Worm (Caenorhabditis elegans): Measurements from ENCODE around the gene K03B4.8.

K03B4.8 gene

DNA sequence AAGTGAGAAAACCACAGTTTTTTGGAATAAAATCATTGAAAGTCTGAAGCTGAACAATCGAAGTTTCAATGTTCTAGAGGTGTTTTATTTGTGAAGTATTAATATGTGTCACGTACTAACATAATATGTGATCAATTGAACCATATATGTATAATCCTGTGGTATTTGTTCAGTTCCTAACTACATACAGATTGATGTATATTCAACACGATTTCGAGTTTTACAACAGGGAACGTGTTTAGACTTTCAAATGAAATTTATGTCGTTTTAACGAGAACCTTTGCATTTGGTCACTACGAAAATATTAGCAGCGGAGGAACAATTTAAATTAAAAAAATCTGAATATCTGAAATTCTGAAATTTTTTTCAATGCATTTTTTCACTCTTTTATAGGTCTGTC lies at the start of gene K03B4.8:
TSS of gene K03B4.8 (minus strand) at position 101 of the 400 bp plus-strand sequence.
- no peak for TF ChIP-seq mab-5 (tag; optimal IDR thresholded peaks at IDR 0.05)
- TF ChIP-seq lin-39 (tag; optimal IDR thresholded peaks at IDR 0.05): no peak
- TF ChIP-seq gmeb-1 (tag; optimal IDR thresholded peaks at IDR 0.05): no peak
- no peak for TF ChIP-seq lin-11 (tag; optimal IDR thresholded peaks at IDR 0.05)
- no peak for TF ChIP-seq nhr-129 (tag; optimal IDR thresholded peaks at IDR 0.05)
- TF ChIP-seq nhr-25 (tag; optimal IDR thresholded peaks at IDR 0.05): no peak
- no peak for TF ChIP-seq egl-27 (tag; optimal IDR thresholded peaks at IDR 0.05)
- no peak for TF ChIP-seq unc-62 (GFP tag; optimal IDR thresholded peaks at IDR 0.05)

ce11 chrV:4722314-4722713 lies 47.9 kb upstream of the K03B4.8 start, which contains the start of gene F39G3.5:
Gene F39G3.5, plus strand, starts transcription at chrV:4722614.
- TF ChIP-seq ZK546.5 (tag; optimal IDR thresholded peaks at IDR 0.05) (no peak), alr-1 (tag; optimal IDR thresholded peaks at IDR 0.05) (no peak), ama-1 (optimal IDR thresholded peaks at IDR 0.05) (no peak), lin-39 (tag; optimal IDR thresholded peaks at IDR 0.05) (no peak)

DNA sequence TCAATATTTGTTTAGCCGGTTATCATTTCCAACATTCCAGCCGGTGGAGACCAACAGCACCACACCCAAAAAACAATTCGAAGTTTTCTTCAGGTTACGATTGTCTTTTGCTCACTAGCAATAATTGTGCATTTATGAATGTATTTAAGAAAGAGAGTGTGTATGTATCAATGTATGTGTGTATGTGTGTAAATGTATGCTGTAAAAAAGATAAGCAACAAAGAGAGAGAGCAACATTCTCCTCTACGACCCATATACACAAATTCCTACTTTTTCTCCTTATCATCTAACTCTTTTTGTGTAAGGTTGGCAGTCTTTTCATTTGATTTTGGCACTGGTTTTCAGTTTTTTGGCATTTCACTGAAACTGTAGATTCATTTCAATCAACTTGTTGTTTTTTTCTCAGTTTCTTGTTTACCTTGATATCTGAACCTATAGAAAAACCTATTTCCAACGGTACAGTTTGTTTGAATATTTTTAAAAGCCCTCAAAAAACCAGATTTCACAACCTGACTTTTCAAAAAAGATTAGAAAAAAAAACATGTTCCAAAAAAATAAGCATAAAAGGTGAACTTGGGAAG lies 46.6 kb upstream of the K03B4.8 start:
- TF ChIP-seq nhr-10 (tag; optimal IDR thresholded peaks at IDR 0.05) (no peak), F13H6.1 (tag; optimal IDR thresholded peaks at IDR 0.05) (no peak), nhr-12 (tag; optimal IDR thresholded peaks at IDR 0.05) (no peak), fos-1 (tag; optimal IDR thresholded peaks at IDR 0.05) (peak; percentile 91), C34F6.9 (tag; optimal IDR thresholded peaks at IDR 0.05) (no peak), crh-2 (tag; optimal IDR thresholded peaks at IDR 0.05) (peak; percentile 50), ztf-1 (GFP tag; conservative IDR thresholded peaks at IDR 0.05) (no peak), sma-9 (GFP tag; optimal IDR thresholded peaks at IDR 0.05) (peak; percentile 5), sma-9 (tag; optimal IDR thresholded peaks at IDR 0.05) (no peak), gmeb-1 (tag; optimal IDR thresholded peaks at IDR 0.05) (peak; percentile 12), Y55F3AM.14 (GFP tag; optimal IDR thresholded peaks at IDR 0.05) (no peak), unc-39 (tag; optimal IDR thresholded peaks at IDR 0.05) (no peak)

DNA sequence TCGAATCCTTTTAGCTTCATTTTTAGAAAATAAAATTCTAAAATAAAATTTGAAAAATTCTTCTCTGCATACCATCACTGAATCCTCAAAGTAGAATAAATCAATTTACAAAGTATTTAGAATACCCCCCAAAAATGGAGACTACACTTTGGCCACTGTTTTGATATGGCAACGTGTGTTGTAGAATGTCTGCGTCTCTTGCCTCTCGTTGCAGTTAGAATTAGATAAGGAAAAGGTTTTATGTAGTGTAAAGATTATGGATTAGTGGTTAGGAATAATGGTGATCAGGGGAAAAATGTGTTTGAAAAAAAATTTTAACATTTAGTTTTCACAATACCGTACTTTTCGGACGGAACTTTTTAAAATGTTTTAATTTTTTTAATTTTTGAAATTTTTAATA lies 45.6 kb upstream of the K03B4.8 start, which contains the start of gene prx-6:
TSS of gene prx-6 (minus strand) at position 129 of the 400 bp plus-strand sequence.
- TF ChIP-seq fos-1 (tag; optimal IDR thresholded peaks at IDR 0.05) (peak; percentile 41), gmeb-1 (tag; optimal IDR thresholded peaks at IDR 0.05) (peak; percentile 6), crh-2 (tag; optimal IDR thresholded peaks at IDR 0.05) (peak; percentile 66), sma-3 (GFP tag; optimal IDR thresholded peaks at IDR 0.05) (no peak)

- TF ChIP-seq egl-27 (tag; optimal IDR thresholded peaks at IDR 0.05) (no peak), nhr-12 (tag; optimal IDR thresholded peaks at IDR 0.05) (no peak), elt-1 (tag; optimal IDR thresholded peaks at IDR 0.05) (no peak), ZK546.5 (tag; optimal IDR thresholded peaks at IDR 0.05) (no peak), ceh-82 (tag; optimal IDR thresholded peaks at IDR 0.05) (no peak), nhr-21 (tag; optimal IDR thresholded peaks at IDR 0.05) (no peak), zag-1 (tag; optimal IDR thresholded peaks at IDR 0.05) (no peak), elt-3 (tag; optimal IDR thresholded peaks at IDR 0.05) (no peak), nhr-237 (tag; optimal IDR thresholded peaks at IDR 0.05) (no peak), mbf-1 (tag; optimal IDR thresholded peaks at IDR 0.05) (no peak)
These were observed 36.1 kb upstream of the K03B4.8 start, which contains the start of gene oac-24 for ce11 chrV:4710464-4710863. Gene oac-24, plus strand, starts transcription at chrV:4710764.

DNA sequence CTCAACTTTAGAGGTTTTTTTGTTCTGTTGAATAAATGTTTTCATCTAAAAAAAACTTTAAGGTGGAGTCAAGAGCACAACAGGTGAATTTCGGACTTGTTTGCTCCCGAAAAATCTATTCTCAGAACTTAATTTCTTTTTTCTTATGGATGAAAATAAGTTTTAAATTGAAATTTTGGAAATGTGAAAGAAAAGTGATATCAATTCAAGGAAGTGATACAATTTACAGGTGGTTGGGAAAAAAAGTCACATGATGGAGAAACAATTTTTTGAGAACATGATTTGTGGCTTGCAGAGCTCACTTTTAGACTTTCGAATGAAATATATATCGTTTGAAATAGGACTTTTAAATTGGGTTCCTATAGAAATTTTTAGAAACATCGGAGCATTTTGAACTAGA lies 33.2 kb upstream of the K03B4.8 start:
- no peak for TF ChIP-seq nhr-77 (tag; optimal IDR thresholded peaks at IDR 0.05)
- TF ChIP-seq fos-1 (tag; optimal IDR thresholded peaks at IDR 0.05): no peak
- TF ChIP-seq alr-1 (tag; optimal IDR thresholded peaks at IDR 0.05): no peak
- no peak for TF ChIP-seq nhr-12 (tag; optimal IDR thresholded peaks at IDR 0.05)
- TF ChIP-seq nhr-129 (tag; optimal IDR thresholded peaks at IDR 0.05): no peak
- no peak for TF ChIP-seq peb-1 (tag; optimal IDR thresholded peaks at IDR 0.05)
- TF ChIP-seq mbf-1 (tag; optimal IDR thresholded peaks at IDR 0.05): no peak
- no peak for TF ChIP-seq elt-3 (tag; optimal IDR thresholded peaks at IDR 0.05)
- no peak for TF ChIP-seq sem-4 (tag; optimal IDR thresholded peaks at IDR 0.05)
- TF ChIP-seq ZK546.5 (tag; optimal IDR thresholded peaks at IDR 0.05): no peak
- no peak for TF ChIP-seq zag-1 (tag; optimal IDR thresholded peaks at IDR 0.05)
- no peak for TF ChIP-seq ztf-1 (GFP tag; conservative IDR thresholded peaks at IDR 0.05)
- no peak for TF ChIP-seq gmeb-1 (tag; optimal IDR thresholded peaks at IDR 0.05)
- TF ChIP-seq nhr-25 (tag; optimal IDR thresholded peaks at IDR 0.05): no peak
- no peak for TF ChIP-seq nhr-23 (tag; optimal IDR thresholded peaks at IDR 0.05)
- TF ChIP-seq skn-1 (tag; optimal IDR thresholded peaks at IDR 0.05): no peak
- no peak for TF ChIP-seq egl-27 (tag; optimal IDR thresholded peaks at IDR 0.05)
- no peak for TF ChIP-seq unc-55 (GFP tag; optimal IDR thresholded peaks at IDR 0.05)
- TF ChIP-seq lsy-2 (tag; optimal IDR thresholded peaks at IDR 0.05): no peak

Data from whole organism, L2 larva.